Fruit fly (Drosophila melanogaster): ENCODE results near the gene Tg.

DNA sequence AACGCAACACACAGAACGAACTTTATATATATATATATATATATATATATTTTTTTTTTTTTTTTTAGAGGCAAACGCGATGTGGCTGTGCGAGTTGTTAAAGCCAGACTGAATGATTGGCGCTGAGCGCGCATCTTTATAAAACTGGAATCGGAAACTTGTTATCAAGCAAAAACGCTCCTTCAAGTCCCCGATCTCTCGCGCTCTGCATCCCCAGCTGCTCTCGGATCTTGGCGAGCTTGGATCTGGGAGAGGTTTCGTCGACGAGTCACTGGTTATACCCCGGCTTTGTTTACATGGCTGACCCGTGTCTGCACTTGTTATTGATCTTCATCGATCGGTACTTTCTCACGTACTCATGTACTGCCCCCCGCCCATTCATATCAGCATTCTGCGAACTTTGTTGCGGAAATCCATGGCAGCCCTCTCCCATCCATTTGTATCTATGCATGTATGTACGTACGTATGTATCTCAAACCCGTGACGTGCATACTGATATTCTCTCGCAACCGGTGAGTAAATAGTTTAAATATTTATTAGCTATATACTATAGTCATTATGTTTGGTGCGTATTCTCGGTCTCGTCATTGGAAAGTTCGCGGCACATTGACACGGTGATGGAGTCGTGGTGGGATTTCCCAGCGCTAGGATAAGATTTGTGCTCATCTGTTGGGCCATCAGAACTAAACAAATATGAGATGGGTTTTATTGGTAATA, 3.9 kb upstream of the Tg start, which contains the start of gene Spn28Dc:
- TF ChIP-seq insv (optimal IDR thresholded peaks at IDR 0.05), result no peak
- TF ChIP-seq h (optimal IDR thresholded peaks at IDR 0.05), result no peak
- TF ChIP-seq psq (optimal IDR thresholded peaks at IDR 0.05), result no peak
- no peak for TF ChIP-seq Myc (optimal IDR thresholded peaks at IDR 0.05)
- no peak for TF ChIP-seq Sin3A (optimal IDR thresholded peaks at IDR 0.05)
- no peak for TF ChIP-seq ttk (optimal IDR thresholded peaks at IDR 0.05)

All from Kc167 (cell line).